Fruit fly (Drosophila melanogaster) whole organism, pupa: ENCODE results near the gene CG43673.

ENCODE experiments used
- CG10348 ChIP-seq: fragments of 200-800 bp; sonication (Bioruptor generic); IDR thresholded peaks from 2 replicates; pipeline ENCODE4 v1.3.6; 2022; ENCODE audit warnings: missing biosample characterization, missing genetic modification characterization
- CG12605 ChIP-seq: fragments of 200-800 bp; sonication (Bioruptor generic); IDR thresholded peaks from 2 replicates; pipeline ENCODE4 v1.3.6; 2022; ENCODE audit warnings: missing biosample characterization, missing genetic modification characterization
- CG14655 ChIP-seq: fragments of 200-800 bp; sonication (Bioruptor generic); optimal IDR thresholded peaks from 3 replicates; lab custom pipeline; 2017; ENCODE audit warnings: mild to moderate bottlenecking, missing biosample characterization, missing genetic modification reagents, missing genetic modification characterization
- CG15710 ChIP-seq: fragments of 200-800 bp; sonication (Bioruptor generic); optimal IDR thresholded peaks from 2 replicates; lab custom pipeline; 2018; ENCODE audit warnings: missing biosample characterization, mild to moderate bottlenecking, missing genetic modification characterization, moderate library complexity
- CG17806 ChIP-seq: fragments of 200-800 bp; sonication (Bioruptor generic); optimal IDR thresholded peaks from 2 replicates; lab custom pipeline; 2018; ENCODE audit warnings: missing biosample characterization, mild to moderate bottlenecking, missing genetic modification characterization, moderate library complexity
- CG8159 ChIP-seq: fragments of 200-800 bp; sonication (Bioruptor generic); optimal IDR thresholded peaks from 3 replicates; lab custom pipeline; 2018; ENCODE audit warnings: missing biosample characterization, mild to moderate bottlenecking, missing genetic modification characterization, moderate library complexity
- CG8301 ChIP-seq: fragments of 200-800 bp; sonication (Bioruptor generic); optimal IDR thresholded peaks from 2 replicates; lab custom pipeline; 2018; ENCODE audit warnings: missing biosample characterization, mild to moderate bottlenecking, missing genetic modification characterization
- EcR ChIP-seq: fragments of 200-800 bp; sonication (Bioruptor generic); optimal IDR thresholded peaks from 3 replicates; lab custom pipeline; 2019; ENCODE audit warnings: missing biosample characterization, missing genetic modification characterization, mild to moderate bottlenecking, moderate library complexity, missing genetic modification reagents
- Ets98B ChIP-seq: fragments of 200-800 bp; sonication (Bioruptor generic); IDR thresholded peaks from 2 replicates; pipeline ENCODE4 v1.3.6; 2022; ENCODE audit warnings: missing biosample characterization, missing genetic modification characterization
- Pif1B ChIP-seq: fragments of 200-800 bp; sonication (Bioruptor generic); optimal IDR thresholded peaks from 3 replicates; lab custom pipeline; 2016; ENCODE audit warnings: missing biosample characterization, missing genetic modification characterization

dm6 chrX:15785429-15786239 lies 6.7 kb downstream of the CG43673 start, which contains the start of the genes Paf-AHalpha and mRpS30:
- TF ChIP-seq Pif1B (GFP tag; lab: Kevin White, UChicago) (no peak), EcR (GFP tag; lab: Kevin White, UChicago) (no peak), CG8301 (tag; lab: Kevin White, UChicago) (no peak), Ets98B (no peak), CG15710 (tag; lab: Kevin White, UChicago) (no peak), CG10348 (GFP tag; lab: Robert Waterston, UW) (no peak), CG17806 (tag; lab: Kevin White, UChicago) (no peak), CG12605 (GFP tag; lab: Robert Waterston, UW) (no peak), CG14655 (GFP tag; lab: Kevin White, UChicago) (no peak), CG8159 (tag; lab: Kevin White, UChicago) (no peak)
